Fruit fly (Drosophila melanogaster) S2 (cell line): Measurements from ENCODE around the gene CG17197.

Source experiments
- CG8478 ChIP-seq: fragments of >200 bp; optimal IDR thresholded peaks from 2 replicates; lab custom pipeline; 2018
- CTCF ChIP-seq, 2 experiments: fragments of >200 bp; optimal IDR thresholded peaks; 2 replicates each; lab custom pipeline; 2018

- TF ChIP-seq CG8478 (lab: Kevin White, UChicago) (no peak), CTCF (optimal IDR thresholded peaks at IDR 0.05; lab: Kevin White, UChicago) (no peak)
Observed at dm6 chr3R:25791807-25792206, 16.6 kb upstream of the CG17197 start.
